Fruit fly (Drosophila melanogaster): ENCODE results near the gene t-cup.

Gene t-cup

DNA sequence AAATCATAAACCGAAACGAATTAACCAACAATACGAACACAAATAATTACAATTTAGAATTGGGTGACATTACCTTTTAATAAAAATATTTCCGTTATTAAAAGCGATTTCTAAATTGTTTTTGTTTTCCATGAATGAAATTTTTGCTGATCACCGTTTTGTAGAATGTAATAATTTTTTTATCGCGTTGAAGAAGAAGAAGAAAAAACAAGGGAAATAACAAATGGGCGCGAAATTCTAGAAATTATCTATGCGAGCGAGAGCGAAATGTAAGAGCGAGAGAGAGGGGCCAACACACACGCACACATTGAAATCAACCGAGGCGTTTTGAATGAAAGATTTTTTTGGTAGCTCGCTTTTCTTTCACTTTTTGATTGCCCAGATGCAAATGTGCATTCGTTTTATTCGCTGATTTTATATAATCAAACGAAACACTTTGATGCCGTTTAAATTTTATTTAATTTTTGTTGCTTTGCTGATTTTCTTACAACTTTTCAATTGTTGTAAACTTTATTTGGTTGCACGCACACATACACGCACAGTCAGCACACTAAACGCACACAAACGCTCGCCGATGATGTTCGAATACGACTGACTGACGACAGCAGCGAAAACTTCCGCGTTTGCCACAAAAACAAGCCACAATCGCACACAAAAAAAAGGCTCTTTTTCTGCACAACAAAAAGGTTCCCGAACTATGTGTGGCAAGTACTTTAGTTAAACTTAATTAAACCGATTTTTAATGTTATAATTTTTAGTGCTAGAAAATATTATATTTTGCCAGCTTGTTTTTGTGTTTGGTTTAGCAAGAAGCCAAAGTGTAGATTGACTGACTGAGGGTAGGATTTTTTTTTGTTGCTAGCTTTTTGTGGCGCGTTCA, 7.1 kb upstream of the t-cup start (continued):
- TF ChIP-seq jing (GFP tag; optimal IDR thresholded peaks at IDR 0.05) (no peak), Atf3 (GFP tag; optimal IDR thresholded peaks at IDR 0.05) (no peak), Antp (GFP tag; optimal IDR thresholded peaks at IDR 0.05) (no peak), hkb (optimal IDR thresholded peaks at IDR 0.05) (peak; percentile 0), hkb (GFP tag; IDR thresholded peaks at IDR 0.05) (no peak), CG13775 (GFP tag; optimal IDR thresholded peaks at IDR 0.05) (no peak), ham (GFP tag; IDR thresholded peaks at IDR 0.05) (no peak), stc (GFP tag; IDR thresholded peaks at IDR 0.05) (no peak), Nf-YC (tag; optimal IDR thresholded peaks at IDR 0.05) (no peak), CG11504 (tag; optimal IDR thresholded peaks at IDR 0.05) (peak; percentile 18), NFAT (GFP tag; IDR thresholded peaks at IDR 0.05) (no peak), row (GFP tag; IDR thresholded peaks at IDR 0.05) (no peak), CG31441 (GFP tag; IDR thresholded peaks at IDR 0.05) (no peak), lab (GFP tag; optimal IDR thresholded peaks at IDR 0.05) (no peak), CTCF (GFP tag; optimal IDR thresholded peaks at IDR 0.05) (no peak), GATAe (GFP tag; conservative IDR thresholded peaks at IDR 0.05) (no peak), sr (GFP tag; IDR thresholded peaks at IDR 0.05) (no peak), Pdp1 (GFP tag; optimal IDR thresholded peaks at IDR 0.05) (no peak), Dad (GFP tag; optimal IDR thresholded peaks at IDR 0.05) (no peak), CG3281 (GFP tag; optimal IDR thresholded peaks at IDR 0.05) (peak; percentile 24), CG10366 (GFP tag; IDR thresholded peaks at IDR 0.05) (no peak), CG17612 (GFP tag; IDR thresholded peaks at IDR 0.05) (no peak), sens-2 (GFP tag; IDR thresholded peaks at IDR 0.05) (no peak), CG18262 (tag; optimal IDR thresholded peaks at IDR 0.05) (no peak), chinmo (GFP tag; IDR thresholded peaks at IDR 0.05; ENCODE audit: partially characterized antibody) (0 out of 4 replicates have a peak, but pooled peaks have one; percentile 53), HLH4C (GFP tag; IDR thresholded peaks at IDR 0.05; ENCODE audit: partially characterized antibody) (no peak), NC2β (GFP tag; optimal IDR thresholded peaks at IDR 0.05) (no peak), CG6813 (GFP tag; optimal IDR thresholded peaks at IDR 0.05) (no peak), CG16813 (GFP tag; IDR thresholded peaks at IDR 0.05; ENCODE audit: partially characterized antibody) (no peak), dysf (GFP tag; IDR thresholded peaks at IDR 0.05) (no peak), CG15479 (GFP tag; optimal IDR thresholded peaks at IDR 0.05) (no peak), Dp (GFP tag; optimal IDR thresholded peaks at IDR 0.05) (no peak), Atf6 (GFP tag; IDR thresholded peaks at IDR 0.05) (no peak), ap (GFP tag; IDR thresholded peaks at IDR 0.05) (no peak), Hey (tag; optimal IDR thresholded peaks at IDR 0.05) (no peak), tgo (GFP tag; IDR thresholded peaks at IDR 0.05) (no peak), Neu2 (GFP tag; optimal IDR thresholded peaks at IDR 0.05; ENCODE audit: borderline replicate concordance) (no peak), cg (GFP tag; optimal IDR thresholded peaks at IDR 0.05) (peak; percentile 66), exex (tag; optimal IDR thresholded peaks at IDR 0.05) (peak; percentile 42), CG15696 (tag; optimal IDR thresholded peaks at IDR 0.05) (no peak)

DNA sequence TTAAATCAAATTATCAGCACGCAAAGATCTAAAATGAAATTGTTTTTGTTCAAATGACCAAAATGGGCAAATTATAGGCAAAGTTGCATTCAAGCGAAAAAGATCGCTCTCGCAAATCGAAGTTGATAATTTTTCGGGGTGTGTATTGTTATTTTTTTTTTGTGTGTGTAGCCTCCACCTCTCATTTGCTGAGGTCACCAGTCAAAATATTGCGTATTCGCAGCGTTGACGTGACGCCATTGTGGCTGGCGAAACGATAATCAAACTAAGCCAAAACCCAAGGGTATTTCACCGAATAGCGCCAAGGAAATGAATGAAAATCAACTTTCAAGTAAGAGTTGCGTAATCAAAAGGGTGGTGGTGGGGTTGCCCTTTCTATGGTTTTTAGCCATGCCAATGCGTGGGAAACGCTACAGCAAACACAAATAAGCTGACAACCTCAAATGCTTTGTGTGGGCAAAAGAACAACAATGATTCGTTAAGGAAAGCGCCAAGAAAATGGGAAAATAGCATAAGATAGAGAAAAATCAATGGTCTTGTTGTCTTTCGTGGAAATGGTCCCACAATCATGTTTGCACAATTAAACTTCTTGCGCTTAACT, 5.8 kb upstream of the t-cup start:
- TF ChIP-seq cato (GFP tag; optimal IDR thresholded peaks at IDR 0.05; ENCODE audit: borderline replicate concordance) (no peak), gsb (GFP tag; IDR thresholded peaks at IDR 0.05) (peak; percentile 52), ranshi (GFP tag; IDR thresholded peaks at IDR 0.05) (no peak), CG32767 (GFP tag; IDR thresholded peaks at IDR 0.05) (no peak), Stat92E (GFP tag; optimal IDR thresholded peaks at IDR 0.05) (no peak), NFAT (GFP tag; IDR thresholded peaks at IDR 0.05) (no peak), CG30020 (tag; optimal IDR thresholded peaks at IDR 0.05) (no peak), CG10979 (tag; optimal IDR thresholded peaks at IDR 0.05) (no peak), kay (GFP tag; optimal IDR thresholded peaks at IDR 0.05) (no peak), Med (GFP tag) (peak; percentile 79), unpg (GFP tag; optimal IDR thresholded peaks at IDR 0.05) (no peak), CG8281 (tag; optimal IDR thresholded peaks at IDR 0.05) (no peak)
